Worm (Caenorhabditis elegans) whole organism, L4 larva: Measurements from ENCODE around the gene F20B6.4.
A peak's percentile ranks its signal among the peaks of the same experiment; 100 is the strongest.

Experiments
- T20F7.1 ChIP-seq: fragments of 200-800 bp; sonication (Bioruptor generic); optimal IDR thresholded peaks from 2 replicates; lab custom pipeline; 2018; ENCODE audit warnings: mild to moderate bottlenecking, missing genetic modification characterization, missing compliant biosample characterization
- T26A8.4 ChIP-seq: fragments of 200-800 bp; sonication (Bioruptor generic); IDR thresholded peaks from 2 replicates; pipeline ENCODE4 v1.3.6; 2022; ENCODE audit warnings: missing genetic modification characterization, missing compliant biosample characterization
- Y75B8A.6 ChIP-seq: fragments of 200-800 bp; sonication (Bioruptor generic); IDR thresholded peaks from 2 replicates; pipeline ENCODE4 v1.3.6; 2022; ENCODE audit warnings: missing genetic modification reagents, missing genetic modification characterization, missing compliant biosample characterization
- attf-4 ChIP-seq: sonication (generic microtip); optimal IDR thresholded peaks from 3 replicates; lab custom pipeline; 2017; ENCODE audit warnings: missing biosample characterization, missing genetic modification characterization
- ces-1 ChIP-seq: fragments of 150-350 bp; sonication (generic microtip); optimal IDR thresholded peaks from 4 replicates; lab custom pipeline; 2014; ENCODE audit warnings: missing biosample characterization, missing genetic modification reagents, missing genetic modification characterization
- cey-2 ChIP-seq: sonication (generic microtip); optimal IDR thresholded peaks from 3 replicates; lab custom pipeline; 2017; ENCODE audit warnings: missing genetic modification characterization, mild to moderate bottlenecking, missing compliant biosample characterization, antibody characterized with exemption, borderline replicate concordance; ENCODE audit not compliant: insufficient read depth
- dmd-9 ChIP-seq: fragments of 200-800 bp; sonication (Bioruptor generic); IDR thresholded peaks from 2 replicates; pipeline ENCODE4 v1.3.6; 2022; ENCODE audit warnings: missing genetic modification reagents, missing genetic modification characterization, missing compliant biosample characterization
- hlh-11 ChIP-seq: fragments of 200-800 bp; sonication (Bioruptor generic); optimal IDR thresholded peaks from 2 replicates; lab custom pipeline; 2018; ENCODE audit warnings: mild to moderate bottlenecking, missing genetic modification characterization, missing compliant biosample characterization
- hmg-1.1 ChIP-seq: fragments of 200-800 bp; sonication (Bioruptor generic); IDR thresholded peaks from 2 replicates; pipeline ENCODE4 v1.3.6; 2022; ENCODE audit warnings: missing genetic modification reagents, missing genetic modification characterization, missing compliant biosample characterization
- lin-15B ChIP-seq: fragments of 150-350 bp; sonication (generic microtip); optimal IDR thresholded peaks from 3 replicates; lab custom pipeline; 2014; ENCODE audit warnings: missing biosample characterization, missing genetic modification characterization
- lin-38 ChIP-seq: fragments of 200-800 bp; sonication (Bioruptor generic); IDR thresholded peaks from 2 replicates; pipeline ENCODE4 v1.3.6; 2022; ENCODE audit warnings: missing genetic modification reagents, missing genetic modification characterization, missing compliant biosample characterization
- lsy-2 ChIP-seq, 2 experiments: fragments of 150-350 bp in 1 of 2; sonication (generic microtip) in 1 of 2; optimal IDR thresholded peaks; 2 replicates each; lab custom pipeline; 2014 to 2017; ENCODE audit warnings: missing biosample characterization in 2 of 2, missing genetic modification characterization in 2 of 2
- mdt-29 ChIP-seq: fragments of 200-800 bp; sonication (Bioruptor generic); IDR thresholded peaks from 2 replicates; pipeline ENCODE4 v1.3.6; 2022; ENCODE audit warnings: missing genetic modification reagents, missing genetic modification characterization, missing compliant biosample characterization
- mxl-2 ChIP-seq: fragments of 200-800 bp; sonication (Bioruptor generic); conservative IDR thresholded peaks from 2 replicates; pipeline ENCODE4 v1.3.6; 2022; ENCODE audit warnings: missing genetic modification reagents, missing genetic modification characterization, missing compliant biosample characterization
- nhr-41 ChIP-seq: fragments of 200-800 bp; sonication (Bioruptor generic); IDR thresholded peaks from 2 replicates; pipeline ENCODE4 v1.3.6; 2022; ENCODE audit warnings: missing genetic modification reagents, missing genetic modification characterization, missing compliant biosample characterization
- nhr-42 ChIP-seq: fragments of 200-800 bp; sonication (Bioruptor generic); IDR thresholded peaks from 2 replicates; pipeline ENCODE4 v1.3.6; 2022; ENCODE audit warnings: missing genetic modification characterization, missing compliant biosample characterization
- nhr-76 ChIP-seq: fragments of 150-350 bp; optimal IDR thresholded peaks from 2 replicates; lab custom pipeline; 2014; ENCODE audit warnings: missing biosample characterization, missing genetic modification characterization
- pqm-1 ChIP-seq: sonication (generic microtip); optimal IDR thresholded peaks from 2 replicates; lab custom pipeline; 2017; ENCODE audit warnings: missing biosample characterization, missing genetic modification characterization
- unc-130 ChIP-seq: sonication (generic microtip); optimal IDR thresholded peaks from 2 replicates; lab custom pipeline; 2016; ENCODE audit warnings: missing genetic modification reagents, missing genetic modification characterization, missing compliant biosample characterization
- unc-39 ChIP-seq: sonication (generic microtip); optimal IDR thresholded peaks from 2 replicates; lab custom pipeline; 2017; ENCODE audit warnings: missing biosample characterization, missing genetic modification characterization
- unc-62 ChIP-seq, 3 experiments: fragments of 150-350 bp in 1 of 3; sonication (generic microtip); optimal IDR thresholded peaks in 2 of 3; peaks in 1 of 3; 1 replicate in 1 of 3; 2 replicates in 2 of 3; lab custom pipeline; 2014 to 2017; ENCODE audit warnings: missing biosample characterization in 3 of 3, missing genetic modification characterization in 3 of 3, missing genetic modification reagents in 3 of 3, missing genotype in 1 of 3
- zfp-3 ChIP-seq: fragments of 200-800 bp; sonication (Bioruptor generic); conservative IDR thresholded peaks from 2 replicates; pipeline ENCODE4 v1.3.6; 2022; ENCODE audit warnings: missing genetic modification reagents, missing genetic modification characterization, missing compliant biosample characterization

F20B6.4 gene

ce11 chrX:4144136-4144781 is 52.1 kb downstream of the F20B6.4 start (continued):
- no peak for TF ChIP-seq cey-2 (tag; lab: Kevin White, UChicago)
- TF ChIP-seq Y75B8A.6 = no peak
- TF ChIP-seq T26A8.4 (GFP tag; lab: Robert Waterston, UW) = peak; percentile 18; the same call in 1 of the 2 replicates
- TF ChIP-seq hlh-11 (tag; lab: Kevin White, UChicago) = peak; percentile 73
- TF ChIP-seq unc-62 (GFP tag; optimal IDR thresholded peaks at IDR 0.05 in 1 of 2; lab: Kevin White, UChicago) = peak in 1 of 2 experiments; percentile 48
- TF ChIP-seq unc-62 (tag; optimal IDR thresholded peaks at IDR 0.05; lab: Kevin White, UChicago) = no peak
- TF ChIP-seq T20F7.1 = no peak
- TF ChIP-seq nhr-41 (GFP tag; lab: Robert Waterston, UW) = no peak
- no peak for TF ChIP-seq unc-39 (tag; lab: Kevin White, UChicago)
- TF ChIP-seq mdt-29 (GFP tag; lab: Robert Waterston, UW) = peak; percentile 27; the same call in 1 of the 2 replicates
- peak; percentile 61 for TF ChIP-seq pqm-1 (tag; lab: Kevin White, UChicago)
- no peak for TF ChIP-seq attf-4 (tag; lab: Kevin White, UChicago)
- no peak for TF ChIP-seq dmd-9 (GFP tag; lab: Robert Waterston, UW)
- peak in 1 of 2 experiments; percentile 32 for TF ChIP-seq lsy-2 (tag; optimal IDR thresholded peaks at IDR 0.05; lab: Kevin White, UChicago)
- no peak for TF ChIP-seq nhr-42 (GFP tag; lab: Robert Waterston, UW)
- TF ChIP-seq mxl-2 (GFP tag; lab: Robert Waterston, UW) = no peak
- no peak for TF ChIP-seq unc-130 (GFP tag; lab: Kevin White, UChicago)
- no peak for TF ChIP-seq nhr-76 (tag; lab: Kevin White, UChicago)
- TF ChIP-seq zfp-3 (GFP tag; lab: Robert Waterston, UW) = no peak; the same call in 1 of the 2 replicates
- no peak for TF ChIP-seq lin-15B (tag; lab: Kevin White, UChicago)
- TF ChIP-seq ces-1 = no peak
- no peak for TF ChIP-seq lin-38
- TF ChIP-seq hmg-1.1 (GFP tag; lab: Robert Waterston, UW) = peak; percentile 6
